Fruit fly (Drosophila melanogaster) whole organism, prepupa: ENCODE data around the gene Phlpp.

Source experiments
- Blimp-1 ChIP-seq: fragments of 200-800 bp; sonication (Bioruptor generic); optimal IDR thresholded peaks from 3 replicates; lab custom pipeline; 2017; ENCODE audit warnings: missing biosample characterization, missing genetic modification characterization, mild to moderate bottlenecking, moderate library complexity, missing genetic modification reagents
- CG11762 ChIP-seq: fragments of 200-800 bp; sonication (Bioruptor generic); optimal IDR thresholded peaks from 3 replicates; lab custom pipeline; 2016; ENCODE audit warnings: missing biosample characterization, missing genetic modification characterization; ENCODE audit not compliant: insufficient read depth
- CG16779 ChIP-seq: fragments of 200-800 bp; sonication (Bioruptor generic); optimal IDR thresholded peaks from 3 replicates; lab custom pipeline; 2017; ENCODE audit warnings: missing biosample characterization, mild to moderate bottlenecking, missing genetic modification characterization
- CG32006 ChIP-seq: fragments of 200-800 bp; sonication (Bioruptor generic); optimal IDR thresholded peaks from 3 replicates; lab custom pipeline; 2017; ENCODE audit warnings: missing biosample characterization, mild to moderate bottlenecking, missing genetic modification characterization
- CG3919 ChIP-seq: fragments of 200-800 bp; sonication (Bioruptor generic); optimal IDR thresholded peaks from 3 replicates; lab custom pipeline; 2016; ENCODE audit warnings: missing biosample characterization, missing genetic modification characterization
- CG6276 ChIP-seq: fragments of 200-800 bp; sonication (Bioruptor generic); optimal IDR thresholded peaks from 2 replicates; lab custom pipeline; 2017; ENCODE audit warnings: missing biosample characterization, mild to moderate bottlenecking, missing genetic modification characterization
- CG6792 ChIP-seq: fragments of 200-800 bp; sonication (Bioruptor generic); optimal IDR thresholded peaks from 3 replicates; lab custom pipeline; 2016; ENCODE audit warnings: missing biosample characterization, missing genetic modification characterization
- OdsH ChIP-seq: fragments of 200-800 bp; sonication (Bioruptor generic); optimal IDR thresholded peaks from 3 replicates; lab custom pipeline; 2016; ENCODE audit warnings: missing biosample characterization, missing genetic modification characterization
- Smox ChIP-seq: fragments of 200-800 bp; sonication (Bioruptor generic); optimal IDR thresholded peaks from 3 replicates; lab custom pipeline; 2016; ENCODE audit warnings: missing biosample characterization, missing genetic modification characterization
- Sox14 ChIP-seq: fragments of 200-800 bp; sonication (Bioruptor generic); optimal IDR thresholded peaks from 3 replicates; lab custom pipeline; 2016; ENCODE audit warnings: missing biosample characterization, missing genetic modification characterization
- fd85E ChIP-seq: fragments of 200-800 bp; sonication (Bioruptor generic); optimal IDR thresholded peaks from 3 replicates; lab custom pipeline; 2016; ENCODE audit warnings: missing biosample characterization, missing genetic modification characterization

DNA sequence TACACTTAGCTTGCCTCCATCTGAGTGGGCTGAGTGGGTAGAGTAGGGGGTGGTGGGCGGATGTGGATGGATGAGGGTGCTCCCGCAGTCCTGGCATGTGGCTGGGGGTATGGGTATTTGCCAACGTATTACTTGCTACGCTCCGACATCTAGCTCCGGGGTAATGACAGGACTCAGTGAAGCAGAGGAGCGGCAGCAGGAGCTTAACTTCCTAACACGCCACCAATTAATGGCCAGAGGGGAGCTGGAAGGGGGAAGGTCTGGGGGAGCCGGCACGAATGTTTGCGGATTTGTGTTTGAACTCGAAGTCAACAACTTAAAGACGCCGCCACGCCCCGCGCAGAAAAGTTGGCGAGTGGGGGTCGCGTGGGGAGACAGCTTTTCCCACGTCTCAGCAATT is 40.7 kb upstream of the Phlpp start:
- TF ChIP-seq CG3919 (GFP tag; lab: Kevin White, UChicago), result no peak
- TF ChIP-seq CG16779 (tag; lab: Kevin White, UChicago), result no peak
- TF ChIP-seq Sox14 (GFP tag; lab: Kevin White, UChicago), result no peak
- TF ChIP-seq OdsH (GFP tag; lab: Kevin White, UChicago), result no peak
- no peak for TF ChIP-seq CG11762
- TF ChIP-seq CG6276 (GFP tag; lab: Kevin White, UChicago), result no peak
- no peak for TF ChIP-seq CG6792 (GFP tag; lab: Kevin White, UChicago)
- no peak for TF ChIP-seq Smox (GFP tag; lab: Kevin White, UChicago)
- no peak for TF ChIP-seq CG32006 (GFP tag; lab: Kevin White, UChicago)
- no peak for TF ChIP-seq Blimp-1 (GFP tag; lab: Kevin White, UChicago)
- no peak for TF ChIP-seq fd85E
